Worm (Caenorhabditis elegans) whole organism, late embryonic: ENCODE data around the gene F54H5.5.

Experiments used
- C08G9.2 ChIP-seq: sonication (generic microtip); optimal IDR thresholded peaks from 2 replicates; lab custom pipeline; 2016; ENCODE audit warnings: mild to moderate bottlenecking, missing genetic modification characterization, moderate library complexity, missing compliant biosample characterization
- C38D4.7 ChIP-seq: fragments of 200-800 bp; sonication (Bioruptor generic); optimal IDR thresholded peaks from 2 replicates; lab custom pipeline; 2018; ENCODE audit warnings: mild to moderate bottlenecking, missing genetic modification characterization, moderate library complexity, missing compliant biosample characterization
- F13H6.1 ChIP-seq: sonication (generic microtip); optimal IDR thresholded peaks from 2 replicates; lab custom pipeline; 2016; ENCODE audit warnings: missing genetic modification characterization, missing compliant biosample characterization
- K02D7.2 ChIP-seq: sonication (generic microtip); optimal IDR thresholded peaks from 2 replicates; lab custom pipeline; 2017; ENCODE audit warnings: mild to moderate bottlenecking, missing genetic modification characterization, missing compliant biosample characterization
- ceh-14 ChIP-seq: sonication (generic microtip); optimal IDR thresholded peaks from 2 replicates; lab custom pipeline; 2016; ENCODE audit warnings: missing genotype, missing genetic modification characterization, missing compliant biosample characterization
- ceh-19 ChIP-seq: fragments of 200-800 bp; sonication (Bioruptor generic); optimal IDR thresholded peaks from 2 replicates; lab custom pipeline; 2018; ENCODE audit warnings: mild to moderate bottlenecking, missing genetic modification characterization, missing compliant biosample characterization
- ceh-2 ChIP-seq: sonication (generic microtip); optimal IDR thresholded peaks from 2 replicates; lab custom pipeline; 2016; ENCODE audit warnings: missing genotype, missing genetic modification characterization, missing compliant biosample characterization
- ceh-22 ChIP-seq: sonication (generic microtip); optimal IDR thresholded peaks from 2 replicates; lab custom pipeline; 2017; ENCODE audit warnings: missing biosample characterization, missing genetic modification characterization
- ceh-30 ChIP-seq: fragments of 150-350 bp; optimal IDR thresholded peaks from 2 replicates; lab custom pipeline; 2014; ENCODE audit warnings: missing biosample characterization, missing genetic modification characterization
- ceh-45 ChIP-seq: fragments of 200-800 bp; sonication (Bioruptor generic); IDR thresholded peaks from 2 replicates; pipeline ENCODE4 v1.3.6; 2022; ENCODE audit warnings: missing genetic modification reagents, missing genetic modification characterization, missing compliant biosample characterization
- ceh-48 ChIP-seq: sonication (generic microtip); optimal IDR thresholded peaks from 2 replicates; lab custom pipeline; 2016; ENCODE audit warnings: missing genetic modification characterization, inconsistent platforms, missing compliant biosample characterization
- ceh-6 ChIP-seq: fragments of 200-800 bp; sonication (Bioruptor generic); optimal IDR thresholded peaks from 2 replicates; lab custom pipeline; 2018; ENCODE audit warnings: mild to moderate bottlenecking, missing genetic modification characterization, missing compliant biosample characterization
- ceh-9 ChIP-seq: sonication (generic microtip); optimal IDR thresholded peaks from 2 replicates; lab custom pipeline; 2016; ENCODE audit warnings: mild to moderate bottlenecking, missing genetic modification characterization, inconsistent platforms, missing compliant biosample characterization
- dve-1 ChIP-seq: sonication (generic microtip); optimal IDR thresholded peaks from 2 replicates; lab custom pipeline; 2017; ENCODE audit warnings: antibody characterized with exemption, mild to moderate bottlenecking, missing genetic modification characterization, missing compliant biosample characterization
- elt-2 ChIP-seq: sonication (generic microtip); optimal IDR thresholded peaks from 2 replicates; lab custom pipeline; 2016; ENCODE audit warnings: missing genetic modification reagents, missing genetic modification characterization, missing compliant biosample characterization
- ets-4 ChIP-seq: sonication (generic microtip); optimal IDR thresholded peaks from 2 replicates; lab custom pipeline; 2016; ENCODE audit warnings: missing genetic modification characterization, missing compliant biosample characterization
- eyg-1 ChIP-seq: sonication (generic microtip); optimal IDR thresholded peaks from 2 replicates; lab custom pipeline; 2016; ENCODE audit warnings: missing genotype, missing genetic modification characterization, missing compliant biosample characterization
- fkh-10 ChIP-seq: fragments of 150-350 bp; optimal IDR thresholded peaks from 2 replicates; lab custom pipeline; 2014; ENCODE audit warnings: missing biosample characterization, missing genetic modification reagents, missing genetic modification characterization
- fkh-6 ChIP-seq: sonication (generic microtip); optimal IDR thresholded peaks from 2 replicates; lab custom pipeline; 2016; ENCODE audit warnings: missing genetic modification characterization, missing compliant biosample characterization
- gmeb-2 ChIP-seq: sonication (generic microtip); optimal IDR thresholded peaks from 2 replicates; lab custom pipeline; 2016; ENCODE audit warnings: missing genetic modification characterization, inconsistent platforms, missing compliant biosample characterization
- hlh-15 ChIP-seq: sonication (generic microtip); optimal IDR thresholded peaks from 2 replicates; lab custom pipeline; 2016; ENCODE audit warnings: missing genetic modification characterization, missing compliant biosample characterization
- hlh-6 ChIP-seq: sonication (generic microtip); optimal IDR thresholded peaks from 2 replicates; lab custom pipeline; 2016; ENCODE audit warnings: missing genotype, missing genetic modification characterization, missing compliant biosample characterization
- hlh-8 ChIP-seq: sonication (generic microtip); optimal IDR thresholded peaks from 2 replicates; lab custom pipeline; 2016; ENCODE audit warnings: missing genotype, missing genetic modification characterization, missing compliant biosample characterization
- lin-11 ChIP-seq: fragments of 200-800 bp; sonication (Bioruptor generic); optimal IDR thresholded peaks from 2 replicates; lab custom pipeline; 2018; ENCODE audit warnings: mild to moderate bottlenecking, missing genetic modification characterization, missing compliant biosample characterization
- mec-3 ChIP-seq: sonication (generic microtip); optimal IDR thresholded peaks from 2 replicates; lab custom pipeline; 2016; ENCODE audit warnings: borderline replicate concordance, missing genetic modification characterization, missing compliant biosample characterization
- nfya-1 ChIP-seq: sonication (generic microtip); optimal IDR thresholded peaks from 2 replicates; lab custom pipeline; 2017; ENCODE audit warnings: missing genetic modification characterization, mild to moderate bottlenecking, missing compliant biosample characterization, antibody characterized with exemption, moderate library complexity
- nhr-232 ChIP-seq: sonication (generic microtip); optimal IDR thresholded peaks from 2 replicates; lab custom pipeline; 2016; ENCODE audit warnings: missing genetic modification characterization, missing compliant biosample characterization
- npax-4 ChIP-seq: sonication (generic microtip); optimal IDR thresholded peaks from 2 replicates; lab custom pipeline; 2016; ENCODE audit warnings: missing genetic modification characterization, missing compliant biosample characterization
- odd-2 ChIP-seq: sonication (generic microtip); optimal IDR thresholded peaks from 2 replicates; lab custom pipeline; 2017; ENCODE audit warnings: antibody characterized with exemption, mild to moderate bottlenecking, missing genetic modification characterization, missing compliant biosample characterization
- pha-4 ChIP-seq: fragments of 150-350 bp; optimal IDR thresholded peaks from 2 replicates; lab custom pipeline; 2018; ENCODE audit warnings: missing biosample characterization, missing genetic modification reagents, missing genetic modification characterization
- rnt-1 ChIP-seq: sonication (generic microtip); optimal IDR thresholded peaks from 2 replicates; lab custom pipeline; 2016; ENCODE audit warnings: missing genetic modification characterization, missing compliant biosample characterization
- sdc-2 ChIP-seq: sonication (generic microtip); optimal IDR thresholded peaks from 2 replicates; lab custom pipeline; 2016; ENCODE audit warnings: missing genotype, missing genetic modification characterization, missing compliant biosample characterization
- ttx-3 ChIP-seq: sonication (generic microtip); optimal IDR thresholded peaks from 2 replicates; lab custom pipeline; 2016; ENCODE audit warnings: missing genetic modification reagents, missing genetic modification characterization, missing compliant biosample characterization
- unc-3 ChIP-seq, 2 experiments: fragments of 200-800 bp in 1 of 2; sonication (Bioruptor generic) in 1 of 2; sonication (generic microtip) in 1 of 2; conservative IDR thresholded peaks in 1 of 2; optimal IDR thresholded peaks in 1 of 2; 2 replicates each; pipeline versions ENCODE4 v1.3.6 to Lab custom; 2016 to 2022; ENCODE audit warnings: missing compliant biosample characterization in 2 of 2, missing genetic modification characterization in 2 of 2, missing genetic modification reagents in 1 of 2
- unc-42 ChIP-seq: sonication (generic microtip); optimal IDR thresholded peaks from 2 replicates; lab custom pipeline; 2016; ENCODE audit warnings: missing genotype, missing genetic modification characterization, missing compliant biosample characterization
- unc-86 ChIP-seq: sonication (generic microtip); optimal IDR thresholded peaks from 2 replicates; lab custom pipeline; 2016; ENCODE audit warnings: missing genetic modification characterization, missing compliant biosample characterization

Gene F54H5.5

DNA sequence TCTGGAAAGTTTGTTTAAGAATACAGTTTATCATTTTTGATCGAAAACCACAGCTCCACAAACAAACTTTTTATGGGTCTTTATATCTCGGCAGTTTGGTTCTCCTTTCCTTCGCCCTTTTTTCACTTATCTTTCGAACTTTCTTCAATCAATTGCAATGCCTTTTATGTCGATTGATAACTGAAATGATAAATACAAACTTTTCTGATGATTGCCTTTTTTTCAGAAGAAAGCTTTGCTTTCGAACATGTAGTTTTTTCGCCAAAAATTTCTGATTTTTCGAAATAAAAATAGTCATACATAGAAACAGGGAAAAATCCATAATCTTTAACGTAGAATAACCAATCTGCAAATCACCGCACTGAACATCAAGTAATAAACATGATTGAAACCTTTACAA, 34.1 kb upstream of the F54H5.5 start, which contains the start of gene T19D12.2:
Gene T19D12.2 (plus strand): TSS at position 125 of the 400 bp plus-strand sequence.
- TF ChIP-seq elt-2 (tag; lab: Kevin White, UChicago) (peak; percentile 18), lin-11 (tag; lab: Kevin White, UChicago) (no peak)

DNA sequence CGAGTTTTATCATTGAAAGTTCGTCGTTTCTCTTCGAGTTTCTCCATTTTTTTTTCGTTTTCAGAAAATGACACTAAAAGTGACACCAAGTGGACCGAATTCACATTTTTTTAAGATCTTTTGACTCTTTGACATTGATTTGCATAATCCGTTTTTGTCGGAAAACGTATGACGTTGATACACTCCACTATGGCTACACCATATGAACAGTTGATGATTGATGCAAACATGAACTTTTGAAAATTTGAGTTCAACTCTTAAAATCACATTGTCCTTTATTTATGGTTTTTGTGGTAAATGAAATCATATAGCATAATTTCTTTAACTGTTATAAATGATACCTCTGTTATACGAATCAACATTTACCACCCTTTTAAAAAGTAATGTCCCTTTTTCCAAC, 31.7 kb upstream of the F54H5.5 start, which contains the start of gene T19D12.10:
Gene T19D12.10 (minus strand): TSS at position 101 of the 400 bp plus-strand sequence.
- TF ChIP-seq ceh-2 (tag; lab: Kevin White, UChicago) (no peak), mec-3 (tag; lab: Kevin White, UChicago) (no peak), ttx-3 (tag; lab: Kevin White, UChicago) (no peak)
- TF ChIP-seq, all 69 proteins: peak for 0

ce11 chrII:6654284-6654683, 27.2 kb upstream of the F54H5.5 start, which contains the start of gene T19D12.9:
Gene T19D12.9, minus strand, starts transcription at chrII:6654384.
- no peak for TF ChIP-seq ceh-30
- no peak for TF ChIP-seq ceh-6 (GFP tag; lab: Kevin White, UChicago)
- no peak for TF ChIP-seq lin-11 (tag; lab: Kevin White, UChicago)

ce11 chrII:6651719-6652118, 24.6 kb upstream of the F54H5.5 start, which contains the start of gene sra-26:
Gene sra-26, minus strand, starts transcription at chrII:6651819.
- TF ChIP-seq ceh-9 (no peak), nfya-1 (tag; lab: Kevin White, UChicago) (no peak), ceh-48 (tag; lab: Kevin White, UChicago) (no peak), ceh-22 (tag; lab: Kevin White, UChicago) (no peak), fkh-10 (GFP tag; lab: Kevin White, UChicago) (no peak), eyg-1 (tag; lab: Kevin White, UChicago) (no peak), C38D4.7 (no peak), fkh-6 (tag; lab: Kevin White, UChicago) (no peak), pha-4 (tag; lab: Kevin White, UChicago) (no peak), ceh-6 (GFP tag; lab: Kevin White, UChicago) (no peak), ceh-45 (no peak), ceh-19 (no peak), nhr-232 (tag; lab: Kevin White, UChicago) (no peak), hlh-8 (tag; lab: Kevin White, UChicago) (no peak), ttx-3 (tag; lab: Kevin White, UChicago) (no peak), sdc-2 (no peak)

DNA sequence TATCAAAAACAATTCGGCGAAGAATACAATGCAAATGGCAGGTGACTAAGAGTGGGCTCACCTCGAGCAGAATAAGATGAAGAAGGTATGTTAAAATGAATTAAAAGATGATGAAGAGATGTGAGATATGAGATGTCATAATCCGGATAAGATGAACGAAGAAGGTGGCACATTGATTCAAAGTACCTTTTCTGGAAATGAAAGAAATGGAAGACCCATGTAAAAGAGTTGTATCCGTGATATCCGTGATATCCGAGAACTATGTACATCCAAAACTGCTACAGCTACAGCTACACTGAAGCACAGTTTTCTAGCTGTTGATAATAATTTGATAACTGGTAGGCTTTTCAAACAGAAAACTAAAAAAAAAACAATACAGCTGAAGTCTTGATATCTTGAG, 21.9 kb upstream of the F54H5.5 start, which contains the start of gene oig-8:
Gene oig-8 (minus strand): TSS at position 101 of the 400 bp plus-strand sequence.
- no peak for TF ChIP-seq unc-42 (tag; lab: Kevin White, UChicago)
- no peak for TF ChIP-seq hlh-15 (tag; lab: Kevin White, UChicago)
- TF ChIP-seq fkh-10 (GFP tag; lab: Kevin White, UChicago), result no peak
- no peak for TF ChIP-seq elt-2 (tag; lab: Kevin White, UChicago)
- TF ChIP-seq dve-1 (tag; lab: Kevin White, UChicago), result no peak
- TF ChIP-seq rnt-1 (tag; lab: Kevin White, UChicago), result no peak
- no peak for TF ChIP-seq unc-3 (GFP tag; conservative IDR thresholded peaks at IDR 0.05; lab: Robert Waterston, UW)
- TF ChIP-seq unc-3 (tag; optimal IDR thresholded peaks at IDR 0.05; lab: Kevin White, UChicago), result no peak
- TF ChIP-seq ttx-3 (tag; lab: Kevin White, UChicago), result no peak
- no peak for TF ChIP-seq npax-4
- no peak for TF ChIP-seq hlh-6 (tag; lab: Kevin White, UChicago)
- no peak for TF ChIP-seq fkh-6 (tag; lab: Kevin White, UChicago)
- TF ChIP-seq ets-4 (tag; lab: Kevin White, UChicago), result no peak
- TF ChIP-seq unc-86 (tag; lab: Kevin White, UChicago), result no peak
- no peak for TF ChIP-seq F13H6.1 (tag; lab: Kevin White, UChicago)
- TF ChIP-seq ceh-14, result no peak
- TF ChIP-seq K02D7.2 (tag; lab: Kevin White, UChicago), result no peak
- no peak for TF ChIP-seq gmeb-2
- TF ChIP-seq C08G9.2, result no peak
- TF ChIP-seq odd-2 (tag; lab: Kevin White, UChicago), result no peak
